Worm (Caenorhabditis elegans): ENCODE measurements around the gene K08H2.7.

Gene K08H2.7

ce11 chrX:13247614-13248013, 623 bp downstream of the K08H2.7 start:
- TF ChIP-seq unc-86 (tag; optimal IDR thresholded peaks at IDR 0.05) (no peak), fax-1 (tag; optimal IDR thresholded peaks at IDR 0.05) (no peak), ceh-30 (tag; optimal IDR thresholded peaks at IDR 0.05) (no peak), dmd-4 (tag; optimal IDR thresholded peaks at IDR 0.05; ENCODE audit: borderline replicate concordance) (no peak), ref-2 (tag; optimal IDR thresholded peaks at IDR 0.05) (no peak), Y22D7AL.16 (tag; optimal IDR thresholded peaks at IDR 0.05) (no peak), zip-5 (tag; optimal IDR thresholded peaks at IDR 0.05) (no peak), ceh-9 (tag; optimal IDR thresholded peaks at IDR 0.05) (no peak), sdc-2 (tag; optimal IDR thresholded peaks at IDR 0.05) (no peak), nfya-1 (tag; optimal IDR thresholded peaks at IDR 0.05) (no peak)

ce11 chrX:13246668-13247358, 1.4 kb downstream of the K08H2.7 start:
- TF ChIP-seq unc-42 (tag; optimal IDR thresholded peaks at IDR 0.05), result peak; percentile 97
- no peak for TF ChIP-seq ceh-18 (tag; optimal IDR thresholded peaks at IDR 0.05)

- TF ChIP-seq nfya-1 (tag; optimal IDR thresholded peaks at IDR 0.05) (no peak), hlh-6 (tag; optimal IDR thresholded peaks at IDR 0.05) (no peak), Y22D7AL.16 (tag; optimal IDR thresholded peaks at IDR 0.05) (no peak), K09A11.1 (tag; optimal IDR thresholded peaks at IDR 0.05; ENCODE audit: insufficient read depth) (peak; percentile 10), ttx-3 (tag; optimal IDR thresholded peaks at IDR 0.05) (no peak), sox-2 (GFP tag; IDR thresholded peaks at IDR 0.05) (no peak)
These were observed 3.1 kb downstream of the K08H2.7 start, which contains the start of gene hpl-1 for ce11 chrX:13245090-13245489. Gene hpl-1 (plus strand): TSS chrX:13245390.

- TF ChIP-seq ceh-2 (tag; optimal IDR thresholded peaks at IDR 0.05), result no peak
- TF ChIP-seq mec-3 (tag; optimal IDR thresholded peaks at IDR 0.05; ENCODE audit: borderline replicate concordance), result no peak
- no peak for TF ChIP-seq ceh-30 (tag; optimal IDR thresholded peaks at IDR 0.05)
- TF ChIP-seq unc-55 (GFP tag; optimal IDR thresholded peaks at IDR 0.05), result no peak
These were observed 6.0 kb downstream of the K08H2.7 start, which contains the start of gene K08H2.5 for ce11 chrX:13242231-13242630. Gene K08H2.5 (minus strand): TSS chrX:13242331.

ce11 chrX:13238197-13238596, 10.0 kb downstream of the K08H2.7 start, which contains the start of gene K08H2.4:
Gene K08H2.4 (plus strand): TSS chrX:13238497.
- TF ChIP-seq fkh-10 (GFP tag; optimal IDR thresholded peaks at IDR 0.05), result no peak
- no peak for TF ChIP-seq ceh-2 (tag; optimal IDR thresholded peaks at IDR 0.05)
- TF ChIP-seq fkh-6 (tag; optimal IDR thresholded peaks at IDR 0.05), result no peak
- TF ChIP-seq ceh-14 (tag; optimal IDR thresholded peaks at IDR 0.05), result no peak
- TF ChIP-seq elt-4 (tag; optimal IDR thresholded peaks at IDR 0.05), result no peak
- no peak for TF ChIP-seq ama-1 (optimal IDR thresholded peaks at IDR 0.05)
- TF ChIP-seq mec-3 (tag; optimal IDR thresholded peaks at IDR 0.05; ENCODE audit: borderline replicate concordance), result no peak
- TF ChIP-seq tbx-7 (tag; optimal IDR thresholded peaks at IDR 0.05), result no peak
- no peak for TF ChIP-seq K02D7.2 (tag; optimal IDR thresholded peaks at IDR 0.05)
- no peak for TF ChIP-seq unc-55 (GFP tag; optimal IDR thresholded peaks at IDR 0.05)
- no peak for TF ChIP-seq ref-2 (tag; optimal IDR thresholded peaks at IDR 0.05)
- no peak for TF ChIP-seq unc-42 (tag; optimal IDR thresholded peaks at IDR 0.05)
- no peak for TF ChIP-seq hlh-15 (tag; optimal IDR thresholded peaks at IDR 0.05)
- no peak for TF ChIP-seq hlh-8 (tag; optimal IDR thresholded peaks at IDR 0.05)
- TF ChIP-seq dve-1 (tag; optimal IDR thresholded peaks at IDR 0.05), result no peak
- no peak for TF ChIP-seq sox-4 (tag; optimal IDR thresholded peaks at IDR 0.05)
- TF ChIP-seq hlh-30 (tag; optimal IDR thresholded peaks at IDR 0.05; ENCODE audit: insufficient read depth), result no peak

ce11 chrX:13237102-13237501, 11.1 kb downstream of the K08H2.7 start, which contains the start of gene K08H2.3:
Gene K08H2.3 (plus strand): TSS chrX:13237402.
- TF ChIP-seq nhr-11 (tag; optimal IDR thresholded peaks at IDR 0.05), result no peak
- no peak for TF ChIP-seq dmd-4 (tag; optimal IDR thresholded peaks at IDR 0.05; ENCODE audit: borderline replicate concordance)
- no peak for TF ChIP-seq hlh-15 (tag; optimal IDR thresholded peaks at IDR 0.05)
- TF ChIP-seq ztf-16 (tag; optimal IDR thresholded peaks at IDR 0.05), result no peak
